Worm (Caenorhabditis elegans) whole organism, L4/young adult: ENCODE results near the gene R03H10.6.

ENCODE experiments used
- dao-5 ChIP-seq: sonication (generic microtip); optimal IDR thresholded peaks from 2 replicates; lab custom pipeline; 2016; ENCODE audit warnings: missing genotype, missing genetic modification characterization, moderate library complexity, missing compliant biosample characterization
- him-1 ChIP-seq: sonication (generic microtip); optimal IDR thresholded peaks from 2 replicates; lab custom pipeline; 2016; ENCODE audit warnings: missing genotype, missing genetic modification reagents, missing genetic modification characterization, missing compliant biosample characterization

- TF ChIP-seq him-1 (tag; lab: Kevin White, UChicago), result no peak
- TF ChIP-seq dao-5 (tag; lab: Kevin White, UChicago), result no peak
Observed at ce11 chrII:4209071-4209747, 35.9 kb upstream of the R03H10.6 start, which contains the start of gene F31D5.6.
